Fruit fly (Drosophila melanogaster) whole organism, embryonic: ENCODE data around the gene CG15422.

Source experiments
- Asciz ChIP-seq: fragments of 200-800 bp; sonication (Bioruptor generic); optimal IDR thresholded peaks from 2 replicates; lab custom pipeline; 2017; ENCODE audit warnings: missing biosample characterization, mild to moderate bottlenecking, missing genetic modification characterization, missing genetic modification reagents
- CG1024 ChIP-seq: fragments of 200-800 bp; sonication (Bioruptor generic); IDR thresholded peaks from 2 replicates; pipeline ENCODE4 v1.3.6; 2022; ENCODE audit warnings: missing biosample characterization, missing genetic modification characterization
- CG10366 ChIP-seq: fragments of 200-800 bp; sonication (Bioruptor generic); IDR thresholded peaks from 2 replicates; pipeline ENCODE4 v1.3.6; 2022; ENCODE audit warnings: missing biosample characterization, missing genetic modification characterization
- CG10979 ChIP-seq: fragments of 200-800 bp; sonication (Bioruptor generic); optimal IDR thresholded peaks from 2 replicates; lab custom pipeline; 2018; ENCODE audit warnings: missing biosample characterization, mild to moderate bottlenecking, missing genetic modification characterization, moderate library complexity
- CG1233 ChIP-seq: fragments of 200-800 bp; sonication (Bioruptor generic); optimal IDR thresholded peaks from 4 replicates; lab custom pipeline; 2018; ENCODE audit warnings: missing biosample characterization, mild to moderate bottlenecking, missing genetic modification characterization
- CG13296 ChIP-seq: fragments of 200-800 bp; sonication (Bioruptor generic); optimal IDR thresholded peaks from 3 replicates; lab custom pipeline; 2018; ENCODE audit warnings: missing biosample characterization, mild to moderate bottlenecking, missing genetic modification characterization
- CG1602 ChIP-seq: fragments of 200-800 bp; sonication (Bioruptor generic); optimal IDR thresholded peaks from 3 replicates; lab custom pipeline; 2016; ENCODE audit warnings: missing biosample characterization, missing genetic modification characterization
- CG1832 ChIP-seq: fragments of 200-800 bp; sonication (Bioruptor generic); optimal IDR thresholded peaks from 2 replicates; lab custom pipeline; 2017; ENCODE audit warnings: missing biosample characterization, mild to moderate bottlenecking, missing genetic modification characterization, inconsistent platforms
- CG18619 ChIP-seq: fragments of 200-800 bp; sonication (Bioruptor generic); optimal IDR thresholded peaks from 3 replicates; lab custom pipeline; 2017; ENCODE audit warnings: missing biosample characterization, mild to moderate bottlenecking, missing genetic modification characterization
- CG2120 ChIP-seq: fragments of 200-800 bp; sonication (Bioruptor generic); optimal IDR thresholded peaks from 3 replicates; lab custom pipeline; 2016; ENCODE audit warnings: missing biosample characterization, missing genetic modification characterization
- CG3065 ChIP-seq: fragments of 200-800 bp; sonication (Bioruptor generic); optimal IDR thresholded peaks from 2 replicates; lab custom pipeline; 2016; ENCODE audit warnings: missing biosample characterization, missing genetic modification characterization
- CG32532 ChIP-seq: fragments of 200-800 bp; sonication (Bioruptor generic); IDR thresholded peaks from 2 replicates; pipeline ENCODE4 v1.3.6; 2022; ENCODE audit warnings: missing biosample characterization, missing genetic modification characterization
- CG3281 ChIP-seq: fragments of 200-800 bp; sonication (Bioruptor generic); optimal IDR thresholded peaks from 3 replicates; lab custom pipeline; 2017; ENCODE audit warnings: missing biosample characterization, mild to moderate bottlenecking, missing genetic modification characterization
- CG33557 ChIP-seq: fragments of 200-800 bp; sonication (Bioruptor generic); optimal IDR thresholded peaks from 2 replicates; lab custom pipeline; 2019; ENCODE audit warnings: missing biosample characterization, mild to moderate bottlenecking, missing genetic modification characterization, moderate library complexity
- CG3838 ChIP-seq: fragments of 200-800 bp; sonication (Bioruptor generic); optimal IDR thresholded peaks from 3 replicates; lab custom pipeline; 2016; ENCODE audit warnings: missing biosample characterization, missing genetic modification characterization
- CG3847 ChIP-seq: fragments of 200-800 bp; sonication (Bioruptor generic); IDR thresholded peaks from 2 replicates; pipeline ENCODE4 v1.3.6; 2022; ENCODE audit warnings: missing biosample characterization, missing genetic modification characterization
- CG7928 ChIP-seq: fragments of 200-800 bp; sonication (Bioruptor generic); optimal IDR thresholded peaks from 2 replicates; lab custom pipeline; 2017; ENCODE audit warnings: missing biosample characterization, mild to moderate bottlenecking, missing genetic modification characterization
- CG8478 ChIP-seq: fragments of >200 bp; optimal IDR thresholded peaks from 2 replicates; lab custom pipeline; 2018
- CTCF ChIP-seq: fragments of 200-800 bp; sonication (Bioruptor generic); optimal IDR thresholded peaks from 2 replicates; lab custom pipeline; 2017; ENCODE audit warnings: missing biosample characterization, mild to moderate bottlenecking, missing genetic modification characterization, moderate library complexity
- Deaf1 ChIP-seq: fragments of 200-800 bp; optimal IDR thresholded peaks from 3 replicates; lab custom pipeline; 2019; ENCODE audit warnings: missing biosample characterization, mild to moderate bottlenecking, missing genetic modification characterization, moderate library complexity
- Dfd ChIP-seq, 2 experiments: fragments of >200 bp; optimal IDR thresholded peaks; 2 replicates each; lab custom pipeline; 2017; ENCODE audit warnings: missing biosample characterization in 2 of 2, missing genetic modification characterization in 2 of 2
- Doc3 ChIP-seq: fragments of 200-800 bp; sonication (Bioruptor generic); IDR thresholded peaks from 3 replicates; pipeline ENCODE4 v1.3.6; 2022; ENCODE audit warnings: missing biosample characterization, missing genetic modification characterization; ENCODE audit not compliant: partially characterized antibody
- Ets65A ChIP-seq: fragments of 200-800 bp; sonication (Bioruptor generic); peaks from one replicate; lab custom pipeline; 2016; ENCODE audit warnings: missing biosample characterization, missing genetic modification characterization
- Ets97D ChIP-seq: fragments of 200-800 bp; sonication (Bioruptor generic); optimal IDR thresholded peaks from 3 replicates; lab custom pipeline; 2016; ENCODE audit warnings: missing biosample characterization, missing genetic modification characterization
- Fer1 ChIP-seq: fragments of 200-800 bp; sonication (Bioruptor generic); optimal IDR thresholded peaks from 2 replicates; lab custom pipeline; 2017; ENCODE audit warnings: missing biosample characterization, mild to moderate bottlenecking, missing genetic modification characterization
- H2.0 ChIP-seq: fragments of 200-800 bp; sonication (Bioruptor generic); IDR thresholded peaks from 2 replicates; pipeline ENCODE4 v1.3.6; 2022; ENCODE audit warnings: missing biosample characterization, missing genetic modification characterization
- Hsf ChIP-seq: fragments of 200-800 bp; sonication (Bioruptor generic); optimal IDR thresholded peaks from 3 replicates; lab custom pipeline; 2016; ENCODE audit warnings: missing biosample characterization, missing genetic modification characterization
- Med ChIP-seq: fragments of 200-800 bp; sonication (Bioruptor generic); peaks from one replicate; lab custom pipeline; 2016; ENCODE audit warnings: missing biosample characterization, missing genetic modification characterization, mild to moderate bottlenecking, inconsistent platforms, moderate library complexity
- Mrtf ChIP-seq: fragments of 200-800 bp; sonication (Bioruptor generic); IDR thresholded peaks from 3 replicates; pipeline ENCODE4 v1.3.6; 2022; ENCODE audit warnings: missing biosample characterization, missing genetic modification characterization
- Myb ChIP-seq: fragments of 200-800 bp; sonication (Bioruptor generic); optimal IDR thresholded peaks from 2 replicates; lab custom pipeline; 2016; ENCODE audit warnings: missing biosample characterization, missing genetic modification characterization
- TFAM ChIP-seq: fragments of 200-800 bp; sonication (Bioruptor generic); optimal IDR thresholded peaks from 2 replicates; lab custom pipeline; 2017; ENCODE audit warnings: missing biosample characterization, missing genetic modification characterization, inconsistent platforms
- ase ChIP-seq: fragments of 200-800 bp; sonication (Bioruptor generic); IDR thresholded peaks from 3 replicates; pipeline ENCODE4 v1.3.6; 2022; ENCODE audit warnings: missing biosample characterization, missing genetic modification characterization
- br ChIP-seq: fragments of >200 bp; optimal IDR thresholded peaks from 2 replicates; lab custom pipeline; 2017
- caup ChIP-seq: fragments of 200-800 bp; sonication (Bioruptor generic); optimal IDR thresholded peaks from 3 replicates; lab custom pipeline; 2017; ENCODE audit warnings: missing biosample characterization, mild to moderate bottlenecking, missing genetic modification characterization, moderate library complexity; ENCODE audit not compliant: severe bottlenecking
- chif ChIP-seq, 2 experiments: fragments of 200-800 bp; sonication (Bioruptor generic); optimal IDR thresholded peaks; 3 replicates each; lab custom pipeline; 2016; ENCODE audit warnings: missing biosample characterization in 2 of 2, missing genetic modification characterization in 2 of 2
- chinmo ChIP-seq: fragments of 200-800 bp; sonication (Bioruptor generic); IDR thresholded peaks from 4 replicates; pipeline ENCODE4 v1.3.6; 2022; ENCODE audit warnings: missing biosample characterization, missing genetic modification characterization; ENCODE audit not compliant: partially characterized antibody
- crc ChIP-seq: fragments of 200-800 bp; sonication (Bioruptor generic); optimal IDR thresholded peaks from 2 replicates; lab custom pipeline; 2016; ENCODE audit warnings: missing biosample characterization, missing genetic modification characterization
- crol ChIP-seq: fragments of 200-800 bp; sonication (Bioruptor generic); IDR thresholded peaks from 2 replicates; pipeline ENCODE4 v1.3.6; 2022; ENCODE audit warnings: missing biosample characterization, missing genetic modification characterization
- disco-r ChIP-seq: fragments of 200-800 bp; sonication (Bioruptor generic); optimal IDR thresholded peaks from 2 replicates; lab custom pipeline; 2016; ENCODE audit warnings: missing biosample characterization, missing genetic modification characterization
- gsb-n ChIP-seq: fragments of 200-800 bp; sonication (Bioruptor generic); optimal IDR thresholded peaks from 3 replicates; lab custom pipeline; 2018; ENCODE audit warnings: missing biosample characterization, mild to moderate bottlenecking, missing genetic modification characterization
- hbn ChIP-seq: fragments of 200-800 bp; sonication (Bioruptor generic); IDR thresholded peaks from 2 replicates; pipeline ENCODE4 v1.3.6; 2022; ENCODE audit warnings: missing biosample characterization, missing genetic modification characterization; ENCODE audit not compliant: partially characterized antibody
- mld ChIP-seq: fragments of 200-800 bp; sonication (Bioruptor generic); IDR thresholded peaks from 3 replicates; pipeline ENCODE4 v1.3.6; 2022; ENCODE audit warnings: missing biosample characterization, missing genetic modification characterization; ENCODE audit not compliant: partially characterized antibody
- nerfin-1 ChIP-seq: fragments of 200-800 bp; sonication (Bioruptor generic); optimal IDR thresholded peaks from 3 replicates; lab custom pipeline; 2019; ENCODE audit warnings: missing biosample characterization, mild to moderate bottlenecking, missing genetic modification characterization, moderate library complexity
- nom ChIP-seq: fragments of 200-800 bp; sonication (Bioruptor generic); optimal IDR thresholded peaks from 2 replicates; lab custom pipeline; 2017; ENCODE audit warnings: missing biosample characterization, missing genetic modification characterization, mild to moderate bottlenecking, moderate library complexity, missing genetic modification reagents
- odd ChIP-seq: fragments of 200-800 bp; sonication (Bioruptor generic); optimal IDR thresholded peaks from 2 replicates; lab custom pipeline; 2017; ENCODE audit warnings: missing biosample characterization, mild to moderate bottlenecking, missing genetic modification characterization
- pros ChIP-seq: fragments of 200-800 bp; sonication (Bioruptor generic); optimal IDR thresholded peaks from 3 replicates; lab custom pipeline; 2019; ENCODE audit warnings: missing biosample characterization, mild to moderate bottlenecking, missing genetic modification characterization, moderate library complexity
- scrt ChIP-seq: fragments of 200-800 bp; sonication (Bioruptor generic); optimal IDR thresholded peaks from 2 replicates; lab custom pipeline; 2018; ENCODE audit warnings: missing biosample characterization, mild to moderate bottlenecking, missing genetic modification characterization, moderate library complexity
- sob ChIP-seq: fragments of 200-800 bp; sonication (Bioruptor generic); IDR thresholded peaks from 2 replicates; pipeline ENCODE4 v1.3.6; 2022; ENCODE audit warnings: missing biosample characterization, missing genetic modification characterization
- tll ChIP-seq, 2 experiments: fragments of 200-800 bp in 1 of 2; fragments of >200 bp in 1 of 2; sonication (Bioruptor generic) in 1 of 2; optimal IDR thresholded peaks; 2 replicates each; lab custom pipeline; 2017 to 2019; ENCODE audit warnings: missing biosample characterization in 2 of 2, missing genetic modification characterization in 2 of 2, mild to moderate bottlenecking in 1 of 2, moderate library complexity in 1 of 2
- wor ChIP-seq: fragments of 200-800 bp; sonication (Bioruptor generic); IDR thresholded peaks from 2 replicates; pipeline ENCODE4 v1.3.6; 2022; ENCODE audit warnings: missing biosample characterization, missing genetic modification characterization
- z ChIP-seq: fragments of 200-800 bp; sonication (Bioruptor generic); IDR thresholded peaks from 3 replicates; pipeline ENCODE4 v1.3.6; 2022; ENCODE audit warnings: missing biosample characterization, missing genetic modification characterization
- zfh1 ChIP-seq: fragments of 200-800 bp; sonication (Bioruptor generic); IDR thresholded peaks from 3 replicates; pipeline ENCODE4 v1.3.6; 2022; ENCODE audit warnings: missing biosample characterization, missing genetic modification characterization

Gene CG15422

dm6 chr2L:4023312-4023926 is 18.6 kb downstream of the CG15422 start (continued):
- TF ChIP-seq H2.0 (GFP tag; lab: Robert Waterston, UW) (no peak), CG2120 (no peak), chinmo (0 out of 4 replicates have a peak, but pooled peaks have one; percentile 34), ase (0 out of 3 replicates have a peak, but pooled peaks have one; percentile 19), CG1832 (GFP tag; lab: Kevin White, UChicago) (no peak), CG8478 (lab: Kevin White, UChicago) (no peak), pros (GFP tag; lab: Kevin White, UChicago) (peak; percentile 98), Med (peak; percentile 24), tll (GFP tag; optimal IDR thresholded peaks at IDR 0.05; lab: Kevin White, UChicago) (peak in 1 of 2 experiments; percentile 33), CG13296 (no peak), TFAM (GFP tag; lab: Kevin White, UChicago) (no peak), Mrtf (GFP tag; lab: Robert Waterston, UW) (no peak), CG18619 (GFP tag; lab: Kevin White, UChicago) (no peak), Doc3 (GFP tag; lab: Robert Waterston, UW) (no peak), CG7928 (no peak), nom (no peak), Myb (GFP tag; lab: Kevin White, UChicago) (no peak), wor (no peak), br (lab: Kevin White, UChicago) (no peak), odd (GFP tag; lab: Kevin White, UChicago) (no peak), CG3847 (GFP tag; lab: Robert Waterston, UW) (no peak), CG1602 (GFP tag; lab: Kevin White, UChicago) (no peak), CG1233 (GFP tag; lab: Kevin White, UChicago) (no peak), CG10979 (tag; lab: Kevin White, UChicago) (no peak), CG10366 (GFP tag; lab: Robert Waterston, UW) (no peak), crol (GFP tag; lab: Robert Waterston, UW) (peak; percentile 56), CG3281 (no peak), mld (GFP tag; lab: Robert Waterston, UW) (0 out of 3 replicates have a peak, but pooled peaks have one; percentile 40), gsb-n (tag; lab: Kevin White, UChicago) (no peak), CG3065 (GFP tag; lab: Kevin White, UChicago) (no peak), disco-r (GFP tag; lab: Kevin White, UChicago) (no peak), CG1024 (GFP tag; lab: Robert Waterston, UW) (no peak), chif (GFP tag; optimal IDR thresholded peaks at IDR 0.05; lab: Kevin White, UChicago) (no peak), CG33557 (GFP tag; lab: Kevin White, UChicago) (no peak), Ets65A (peak; percentile 81), Deaf1 (no peak), CG3838 (GFP tag; lab: Kevin White, UChicago) (no peak), CG32532 (GFP tag; lab: Robert Waterston, UW) (no peak), crc (no peak), CTCF (GFP tag; lab: Kevin White, UChicago) (no peak), scrt (GFP tag; lab: Kevin White, UChicago) (peak; percentile 72), Fer1 (peak; percentile 25), z (GFP tag; lab: Robert Waterston, UW) (no peak), Asciz (GFP tag; lab: Kevin White, UChicago) (no peak), nerfin-1 (tag; lab: Kevin White, UChicago) (peak; percentile 16), zfh1 (no peak), Dfd (GFP tag; optimal IDR thresholded peaks at IDR 0.05; lab: Kevin White, UChicago) (no peak), sob (no peak), Ets97D (GFP tag; lab: Kevin White, UChicago) (no peak), Hsf (GFP tag; lab: Kevin White, UChicago) (no peak), hbn (GFP tag; lab: Robert Waterston, UW) (no peak), caup (GFP tag; lab: Kevin White, UChicago) (no peak)
